Worm (Caenorhabditis elegans): Measurements from ENCODE around the gene R09D1.13.

Gene R09D1.13

ce11 chrII:9416381-9417276, 28.6 kb downstream of the R09D1.13 start, which contains the start of the genes gss-1 and chch-3:
gss-1 (minus strand) TSS chrII:9416431.
chch-3 (plus strand) TSS chrII:9417013.
- TF ChIP-seq lin-14 (GFP tag; optimal IDR thresholded peaks at IDR 0.05) (peak; percentile 81), dpl-1 (GFP tag; optimal IDR thresholded peaks at IDR 0.05) (peak; percentile 44 to 77 (median 75)), nhr-12 (tag; optimal IDR thresholded peaks at IDR 0.05) (no peak), ces-1 (GFP tag; optimal IDR thresholded peaks at IDR 0.05) (no peak), irx-1 (tag; optimal IDR thresholded peaks at IDR 0.05) (no peak), Y116A8C.19 (tag; optimal IDR thresholded peaks at IDR 0.05; ENCODE audit: borderline replicate concordance) (no peak), mef-2 (tag; optimal IDR thresholded peaks at IDR 0.05) (no peak), alr-1 (tag; optimal IDR thresholded peaks at IDR 0.05; ENCODE audit: borderline replicate concordance) (no peak), lin-35 (GFP tag; optimal IDR thresholded peaks at IDR 0.05) (peak; percentile 75 to 81), dsc-1 (tag; optimal IDR thresholded peaks at IDR 0.05) (no peak), sptf-1 (tag; optimal IDR thresholded peaks at IDR 0.05) (no peak), ceh-82 (tag; optimal IDR thresholded peaks at IDR 0.05) (peak; percentile 55 to 67 (median 67)), ceh-88 (GFP tag; IDR thresholded peaks at IDR 0.05) (no peak), nhr-11 (tag; optimal IDR thresholded peaks at IDR 0.05) (peak; percentile 61), pax-3 (tag; optimal IDR thresholded peaks at IDR 0.05) (no peak), nhr-47 (tag; optimal IDR thresholded peaks at IDR 0.05) (peak; percentile 74), nhr-19 (GFP tag; conservative IDR thresholded peaks at IDR 0.05) (peak; percentile 77), fkh-10 (GFP tag; optimal IDR thresholded peaks at IDR 0.05) (no peak), egl-13 (tag; optimal IDR thresholded peaks at IDR 0.05) (peak; percentile 33), elt-3 (tag; optimal IDR thresholded peaks at IDR 0.05) (no peak), ztf-4 (tag; optimal IDR thresholded peaks at IDR 0.05) (no peak), nhr-28 (tag; optimal IDR thresholded peaks at IDR 0.05) (no peak), egl-27 (tag; optimal IDR thresholded peaks at IDR 0.05) (no peak), snu-23 (GFP tag; optimal IDR thresholded peaks at IDR 0.05) (peak; percentile 74), isw-1 (GFP tag; IDR thresholded peaks at IDR 0.05) (peak; percentile 63), skn-1 (tag; optimal IDR thresholded peaks at IDR 0.05) (peak; percentile 68), nhr-77 (tag; optimal IDR thresholded peaks at IDR 0.05) (peak; percentile 7), lir-3 (tag; optimal IDR thresholded peaks at IDR 0.05; ENCODE audit: poor library complexity) (no peak), ama-1 (optimal IDR thresholded peaks at IDR 0.05) (no peak), unc-130 (tag; optimal IDR thresholded peaks at IDR 0.05) (peak; percentile 39), blmp-1 (tag; optimal IDR thresholded peaks at IDR 0.05) (peak; percentile 45), nhr-90 (tag; optimal IDR thresholded peaks at IDR 0.05; ENCODE audit: poor library complexity) (peak; percentile 28), C34B4.2 (tag; optimal IDR thresholded peaks at IDR 0.05) (no peak), nhr-20 (tag; optimal IDR thresholded peaks at IDR 0.05) (peak; percentile 80), unc-98 (GFP tag; IDR thresholded peaks at IDR 0.05) (no peak), aha-1 (tag; optimal IDR thresholded peaks at IDR 0.05) (no peak), mdl-1 (tag; optimal IDR thresholded peaks at IDR 0.05) (peak in 1 of 2 experiments; percentile 63), fkh-8 (tag; optimal IDR thresholded peaks at IDR 0.05) (peak; percentile 42), tbx-2 (tag; optimal IDR thresholded peaks at IDR 0.05) (peak; percentile 68), zag-1 (tag; optimal IDR thresholded peaks at IDR 0.05) (no peak), hlh-17 (GFP tag; optimal IDR thresholded peaks at IDR 0.05; ENCODE audit: borderline replicate concordance) (no peak), ceh-8 (GFP tag; optimal IDR thresholded peaks at IDR 0.05) (peak; percentile 24), vab-15 (tag; optimal IDR thresholded peaks at IDR 0.05) (no peak), C16A3.4 (tag; optimal IDR thresholded peaks at IDR 0.05) (peak; percentile 38), elt-2 (tag; optimal IDR thresholded peaks at IDR 0.05) (peak; percentile 4), unc-62 (GFP tag; optimal IDR thresholded peaks at IDR 0.05) (no peak), rnt-1 (tag; optimal IDR thresholded peaks at IDR 0.05) (peak; percentile 79), fos-1 (tag; optimal IDR thresholded peaks at IDR 0.05) (no peak), lin-13 (GFP tag; optimal IDR thresholded peaks at IDR 0.05) (peak; percentile 42), hlh-4 (tag; optimal IDR thresholded peaks at IDR 0.05) (no peak)

All from whole organism, L1 larva.